Worm (Caenorhabditis elegans) whole organism, mixed stage, embryonic: ENCODE measurements around the gene rab-18.
A peak's percentile ranks its signal among the peaks of the same experiment; 100 is the strongest.

Experiments used
- M03D4.4 ChIP-seq: sonication (generic microtip); optimal IDR thresholded peaks from 2 replicates; lab custom pipeline; 2017; ENCODE audit warnings: mild to moderate bottlenecking, missing genetic modification characterization, missing compliant biosample characterization
- bed-3 ChIP-seq: fragments of 200-800 bp; sonication (Bioruptor generic); optimal IDR thresholded peaks from 3 replicates; lab custom pipeline; 2018; ENCODE audit warnings: mild to moderate bottlenecking, missing genetic modification characterization, moderate library complexity, missing compliant biosample characterization
- blmp-1 ChIP-seq: fragments of 150-350 bp; optimal IDR thresholded peaks from 2 replicates; lab custom pipeline; 2014; ENCODE audit warnings: missing biosample characterization, missing genetic modification characterization
- ceh-39 ChIP-seq: fragments of 150-350 bp; optimal IDR thresholded peaks from 2 replicates; lab custom pipeline; 2014; ENCODE audit warnings: missing biosample characterization, missing genetic modification characterization
- ceh-43 ChIP-seq: fragments of 200-800 bp; sonication (Bioruptor generic); optimal IDR thresholded peaks from 2 replicates; lab custom pipeline; 2018; ENCODE audit warnings: mild to moderate bottlenecking, missing genetic modification characterization, moderate library complexity, missing compliant biosample characterization
- ceh-83 ChIP-seq: fragments of 200-800 bp; sonication (Bioruptor generic); optimal IDR thresholded peaks from 2 replicates; lab custom pipeline; 2018; ENCODE audit warnings: mild to moderate bottlenecking, missing genetic modification characterization, missing compliant biosample characterization
- ces-1 ChIP-seq: fragments of 150-350 bp; optimal IDR thresholded peaks from 2 replicates; lab custom pipeline; 2014; ENCODE audit warnings: missing biosample characterization, missing genetic modification reagents, missing genetic modification characterization
- cnd-1 ChIP-seq: fragments of 200-800 bp; sonication (Bioruptor generic); optimal IDR thresholded peaks from 2 replicates; lab custom pipeline; 2018; ENCODE audit warnings: mild to moderate bottlenecking, missing genetic modification characterization, missing compliant biosample characterization
- drap-1 ChIP-seq: fragments of 200-800 bp; sonication (Bioruptor generic); optimal IDR thresholded peaks from 3 replicates; lab custom pipeline; 2018; ENCODE audit warnings: mild to moderate bottlenecking, missing genetic modification characterization, missing compliant biosample characterization
- elt-1 ChIP-seq: sonication (generic microtip); optimal IDR thresholded peaks from 2 replicates; lab custom pipeline; 2017; ENCODE audit warnings: missing genetic modification characterization, mild to moderate bottlenecking, missing compliant biosample characterization, antibody characterized with exemption, moderate library complexity, borderline replicate concordance; ENCODE audit not compliant: insufficient read depth
- elt-3 ChIP-seq: fragments of 150-350 bp; optimal IDR thresholded peaks from 2 replicates; lab custom pipeline; 2014; ENCODE audit warnings: missing biosample characterization, missing genetic modification characterization
- flh-1 ChIP-seq: fragments of 200-800 bp; sonication (Bioruptor generic); optimal IDR thresholded peaks from 2 replicates; lab custom pipeline; 2018; ENCODE audit warnings: mild to moderate bottlenecking, missing genetic modification characterization, moderate library complexity, missing compliant biosample characterization
- ham-2 ChIP-seq: fragments of 200-800 bp; sonication (Bioruptor generic); optimal IDR thresholded peaks from 2 replicates; lab custom pipeline; 2018; ENCODE audit warnings: mild to moderate bottlenecking, missing genetic modification characterization, missing compliant biosample characterization
- hlh-1 ChIP-seq: fragments of 150-350 bp; optimal IDR thresholded peaks from 2 replicates; lab custom pipeline; 2014; ENCODE audit warnings: missing biosample characterization, missing genetic modification reagents, missing genetic modification characterization
- lin-13 ChIP-seq: fragments of 150-350 bp; optimal IDR thresholded peaks from 2 replicates; lab custom pipeline; 2014; ENCODE audit warnings: missing biosample characterization, missing genetic modification characterization
- lin-32 ChIP-seq: fragments of 200-800 bp; sonication (Bioruptor generic); optimal IDR thresholded peaks from 2 replicates; lab custom pipeline; 2018; ENCODE audit warnings: mild to moderate bottlenecking, missing genetic modification characterization, missing compliant biosample characterization
- lsy-2 ChIP-seq: fragments of 150-350 bp; optimal IDR thresholded peaks from 2 replicates; lab custom pipeline; 2014; ENCODE audit warnings: missing biosample characterization, missing genetic modification characterization
- mep-1 ChIP-seq: fragments of 150-350 bp; optimal IDR thresholded peaks from 2 replicates; lab custom pipeline; 2017; ENCODE audit warnings: missing biosample characterization, missing genetic modification reagents, missing genetic modification characterization, inconsistent platforms
- mls-2 ChIP-seq: sonication (generic microtip); optimal IDR thresholded peaks from 2 replicates; lab custom pipeline; 2016; ENCODE audit warnings: mild to moderate bottlenecking, missing genetic modification characterization, moderate library complexity, missing compliant biosample characterization
- nhr-12 ChIP-seq: fragments of 150-350 bp; optimal IDR thresholded peaks from 2 replicates; lab custom pipeline; 2014; ENCODE audit warnings: missing biosample characterization, missing genetic modification characterization
- nhr-2 ChIP-seq: fragments of 150-350 bp; optimal IDR thresholded peaks from 2 replicates; lab custom pipeline; 2014; ENCODE audit warnings: missing biosample characterization, missing genetic modification characterization
- nhr-237 ChIP-seq: fragments of 150-350 bp; optimal IDR thresholded peaks from 2 replicates; lab custom pipeline; 2014; ENCODE audit warnings: missing biosample characterization, missing genetic modification characterization
- nhr-28 ChIP-seq: fragments of 150-350 bp; optimal IDR thresholded peaks from 2 replicates; lab custom pipeline; 2014; ENCODE audit warnings: missing biosample characterization, missing genetic modification characterization
- nhr-76 ChIP-seq: sonication (generic microtip); optimal IDR thresholded peaks from 2 replicates; lab custom pipeline; 2017; ENCODE audit warnings: missing biosample characterization, missing genetic modification characterization
- pha-4 ChIP-seq: fragments of 150-350 bp; optimal IDR thresholded peaks from 2 replicates; lab custom pipeline; 2018; ENCODE audit warnings: missing biosample characterization, missing genetic modification reagents, missing genetic modification characterization
- sem-2 ChIP-seq: fragments of 200-800 bp; sonication (Bioruptor generic); optimal IDR thresholded peaks from 2 replicates; lab custom pipeline; 2018; ENCODE audit warnings: mild to moderate bottlenecking, missing genetic modification characterization, missing compliant biosample characterization
- snpc-4 ChIP-seq: fragments of 150-350 bp; optimal IDR thresholded peaks from 2 replicates; lab custom pipeline; 2014; ENCODE audit warnings: missing biosample characterization, missing genetic modification characterization
- sptf-1 ChIP-seq: sonication (generic microtip); optimal IDR thresholded peaks from 2 replicates; lab custom pipeline; 2017; ENCODE audit warnings: mild to moderate bottlenecking, missing genetic modification characterization, moderate library complexity, missing compliant biosample characterization
- tbx-8 ChIP-seq: fragments of 200-800 bp; sonication (Bioruptor generic); optimal IDR thresholded peaks from 2 replicates; lab custom pipeline; 2018; ENCODE audit warnings: mild to moderate bottlenecking, missing genetic modification characterization, moderate library complexity, missing compliant biosample characterization
- unc-120 ChIP-seq: sonication (generic microtip); optimal IDR thresholded peaks from 2 replicates; lab custom pipeline; 2017; ENCODE audit warnings: missing genetic modification characterization, missing compliant biosample characterization; ENCODE audit not compliant: poor library complexity, severe bottlenecking
- unc-39 ChIP-seq: fragments of 150-350 bp; optimal IDR thresholded peaks from 2 replicates; lab custom pipeline; 2014; ENCODE audit warnings: missing biosample characterization, missing genetic modification characterization
- unc-62 ChIP-seq: fragments of 150-350 bp; optimal IDR thresholded peaks from 2 replicates; lab custom pipeline; 2014; ENCODE audit warnings: missing biosample characterization, missing genetic modification reagents, missing genetic modification characterization
- zip-8 ChIP-seq: fragments of 150-350 bp; optimal IDR thresholded peaks from 2 replicates; lab custom pipeline; 2014; ENCODE audit warnings: missing biosample characterization, missing genetic modification characterization
- ztf-11 ChIP-seq: fragments of 150-350 bp; optimal IDR thresholded peaks from 2 replicates; lab custom pipeline; 2014; ENCODE audit warnings: missing biosample characterization, missing genetic modification characterization

Gene rab-18

ce11 chrIII:1080536-1080935, at the start of gene rab-18, which contains the start of gene kbp-4:
Gene rab-18 (minus strand): TSS chrIII:1080775.
Gene kbp-4 (plus strand): TSS chrIII:1080901.
- TF ChIP-seq ces-1 (GFP tag; lab: Kevin White, UChicago) (peak; percentile 73), cnd-1 (tag; lab: Kevin White, UChicago) (peak; percentile 33), unc-120 (tag; lab: Kevin White, UChicago) (peak; percentile 58), elt-1 (tag; lab: Kevin White, UChicago) (peak; percentile 5), pha-4 (tag; lab: Kevin White, UChicago) (peak; percentile 90), ceh-39 (tag; lab: Kevin White, UChicago) (peak; percentile 92), mep-1 (tag; lab: Kevin White, UChicago) (peak; percentile 99), lin-32 (GFP tag; lab: Kevin White, UChicago) (no peak), nhr-12 (tag; lab: Kevin White, UChicago) (no peak), unc-39 (tag; lab: Kevin White, UChicago) (no peak), unc-62 (GFP tag; lab: Kevin White, UChicago) (peak; percentile 15), M03D4.4 (tag; lab: Kevin White, UChicago) (peak; percentile 1), mls-2 (tag; lab: Kevin White, UChicago) (no peak), nhr-237 (peak; percentile 94), nhr-28 (tag; lab: Kevin White, UChicago) (no peak), hlh-1 (tag; lab: Kevin White, UChicago) (peak; percentile 87), lsy-2 (tag; lab: Kevin White, UChicago) (peak; percentile 85), blmp-1 (peak; percentile 14), ceh-83 (GFP tag; lab: Kevin White, UChicago) (no peak), tbx-8 (GFP tag; lab: Kevin White, UChicago) (no peak), sptf-1 (tag; lab: Kevin White, UChicago) (peak; percentile 50), nhr-2 (tag; lab: Kevin White, UChicago) (no peak), lin-13 (tag; lab: Kevin White, UChicago) (peak; percentile 94), elt-3 (tag; lab: Kevin White, UChicago) (no peak), ztf-11 (tag; lab: Kevin White, UChicago) (no peak), drap-1 (GFP tag; lab: Kevin White, UChicago) (peak; percentile 52), snpc-4 (tag; lab: Kevin White, UChicago) (no peak)

ce11 chrIII:1125494-1125893, 44.9 kb upstream of the rab-18 start:
- no peak for TF ChIP-seq drap-1 (GFP tag; lab: Kevin White, UChicago)
- no peak for TF ChIP-seq unc-39 (tag; lab: Kevin White, UChicago)
- no peak for TF ChIP-seq lin-32 (GFP tag; lab: Kevin White, UChicago)
- TF ChIP-seq ceh-39 (tag; lab: Kevin White, UChicago) = no peak
- no peak for TF ChIP-seq zip-8 (tag; lab: Kevin White, UChicago)
- TF ChIP-seq ztf-11 (tag; lab: Kevin White, UChicago) = no peak
- TF ChIP-seq hlh-1 (tag; lab: Kevin White, UChicago) = no peak
- no peak for TF ChIP-seq pha-4 (tag; lab: Kevin White, UChicago)
- TF ChIP-seq unc-120 (tag; lab: Kevin White, UChicago) = no peak
- no peak for TF ChIP-seq nhr-2 (tag; lab: Kevin White, UChicago)
- TF ChIP-seq ceh-43 (GFP tag; lab: Kevin White, UChicago) = no peak
- TF ChIP-seq nhr-237 = no peak

DNA sequence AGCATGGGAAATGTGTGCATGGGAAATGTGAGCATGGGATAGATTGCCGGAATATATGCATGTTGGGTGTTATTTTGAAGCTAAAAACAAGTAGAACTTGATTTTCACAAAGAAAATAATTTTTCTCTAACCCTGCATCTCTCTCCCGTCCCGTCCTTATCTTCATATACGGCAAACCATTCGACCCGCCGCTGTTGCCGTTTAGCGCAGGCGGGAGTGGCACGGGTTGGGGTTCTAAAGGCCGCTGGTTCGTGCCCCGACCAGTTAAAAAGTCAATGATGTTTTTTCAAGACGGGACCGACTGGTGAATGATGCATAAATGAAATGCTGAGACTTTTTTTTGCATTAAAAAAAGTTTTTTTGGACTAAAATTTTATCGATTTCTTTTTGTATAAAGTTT, 41.7 kb upstream of the rab-18 start:
- peak; percentile 72 for TF ChIP-seq mls-2 (tag; lab: Kevin White, UChicago)
- TF ChIP-seq nhr-76 (tag; lab: Kevin White, UChicago) = no peak
- peak; percentile 80 for TF ChIP-seq sptf-1 (tag; lab: Kevin White, UChicago)
- no peak for TF ChIP-seq lsy-2 (tag; lab: Kevin White, UChicago)
- TF ChIP-seq ceh-83 (GFP tag; lab: Kevin White, UChicago) = peak; percentile 60
- TF ChIP-seq blmp-1 = no peak
- peak; percentile 68 for TF ChIP-seq cnd-1 (tag; lab: Kevin White, UChicago)
- TF ChIP-seq ham-2 (GFP tag; lab: Kevin White, UChicago) = peak; percentile 29
- peak; percentile 78 for TF ChIP-seq drap-1 (GFP tag; lab: Kevin White, UChicago)
- TF ChIP-seq lin-32 (GFP tag; lab: Kevin White, UChicago) = peak; percentile 59
- TF ChIP-seq sem-2 = peak; percentile 62
- peak; percentile 37 for TF ChIP-seq ceh-43 (GFP tag; lab: Kevin White, UChicago)
- peak; percentile 68 for TF ChIP-seq M03D4.4 (tag; lab: Kevin White, UChicago)
- TF ChIP-seq flh-1 = peak; percentile 41
- TF ChIP-seq ces-1 (GFP tag; lab: Kevin White, UChicago) = no peak
- peak; percentile 57 for TF ChIP-seq bed-3 (GFP tag; lab: Kevin White, UChicago)
